Fruit fly (Drosophila melanogaster): ENCODE data around the gene CG14050.

Gene CG14050

DNA sequence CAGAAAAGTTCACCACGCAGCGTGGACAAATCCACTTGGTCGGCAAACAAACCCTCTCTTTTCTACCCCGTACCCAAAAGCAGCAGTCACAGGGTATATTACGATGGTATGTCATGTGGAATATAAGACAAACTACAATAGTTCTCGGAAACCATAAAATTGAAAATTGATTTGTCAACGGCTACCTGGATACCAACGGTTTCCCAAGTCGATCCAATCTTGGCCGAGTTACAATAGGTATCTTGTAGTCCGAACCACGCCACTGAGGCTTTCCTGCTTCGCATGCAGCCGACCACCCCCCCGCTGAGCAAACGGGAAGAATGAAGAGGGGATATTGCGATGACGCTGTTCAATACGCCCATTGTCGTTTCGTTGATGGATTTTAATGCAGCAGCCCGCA lies 7.6 kb downstream of the CG14050 start (continued):
- TF ChIP-seq eyg (GFP tag; optimal IDR thresholded peaks at IDR 0.05) (no peak), CG13424 (tag; optimal IDR thresholded peaks at IDR 0.05) (peak; percentile 10), grau (tag; optimal IDR thresholded peaks at IDR 0.05) (peak; percentile 39), Awh (GFP tag; IDR thresholded peaks at IDR 0.05) (peak; percentile 67), pita (GFP tag; optimal IDR thresholded peaks at IDR 0.05) (no peak), CG32532 (GFP tag; IDR thresholded peaks at IDR 0.05) (peak; percentile 38; the same call in 1 of the 2 replicates), CG2116 (GFP tag; optimal IDR thresholded peaks at IDR 0.05) (no peak), org-1 (GFP tag; optimal IDR thresholded peaks at IDR 0.05) (peak; percentile 24), ase (GFP tag; IDR thresholded peaks at IDR 0.05) (peak; percentile 67; the same call in 2 of the 3 replicates), Oaz (GFP tag; IDR thresholded peaks at IDR 0.05) (0 out of 2 replicates have a peak, but pooled peaks have one; percentile 32), Med (GFP tag) (peak; percentile 91), dimm (GFP tag; IDR thresholded peaks at IDR 0.05) (no peak), gsb-n (tag; optimal IDR thresholded peaks at IDR 0.05) (peak; percentile 31), chinmo (GFP tag; IDR thresholded peaks at IDR 0.05; ENCODE audit: partially characterized antibody) (no peak), CG17568 (GFP tag; optimal IDR thresholded peaks at IDR 0.05) (no peak), Atf-2 (GFP tag; optimal IDR thresholded peaks at IDR 0.05) (peak; percentile 33), ham (GFP tag; IDR thresholded peaks at IDR 0.05) (no peak), grn (GFP tag; optimal IDR thresholded peaks at IDR 0.05) (no peak), Ravus (GFP tag; IDR thresholded peaks at IDR 0.05) (no peak), cato (GFP tag; optimal IDR thresholded peaks at IDR 0.05; ENCODE audit: borderline replicate concordance) (no peak), CG6689 (GFP tag; IDR thresholded peaks at IDR 0.05) (peak; percentile 83), CTCF (GFP tag; optimal IDR thresholded peaks at IDR 0.05) (no peak), Hey (tag; optimal IDR thresholded peaks at IDR 0.05) (no peak), luna (GFP tag; optimal IDR thresholded peaks at IDR 0.05) (no peak), Bdp1 (GFP tag; optimal IDR thresholded peaks at IDR 0.05) (no peak), Bgb (GFP tag; IDR thresholded peaks at IDR 0.05; ENCODE audit: partially characterized antibody) (no peak), Oli (tag; optimal IDR thresholded peaks at IDR 0.05) (peak; percentile 48), HLHmδ (GFP tag; optimal IDR thresholded peaks at IDR 0.05) (no peak), br (optimal IDR thresholded peaks at IDR 0.05) (no peak), Sox102F (GFP tag; optimal IDR thresholded peaks at IDR 0.05) (peak; percentile 58), ems (GFP tag; optimal IDR thresholded peaks at IDR 0.05) (no peak), Dek (tag; optimal IDR thresholded peaks at IDR 0.05) (no peak), Fer2 (tag; optimal IDR thresholded peaks at IDR 0.05) (no peak), Sry-δ (GFP tag; optimal IDR thresholded peaks at IDR 0.05) (no peak), CG4328 (GFP tag; optimal IDR thresholded peaks at IDR 0.05) (no peak), CG11696 (GFP tag; IDR thresholded peaks at IDR 0.05) (peak; percentile 45; the same call in 1 of the 2 replicates), CG7357 (GFP tag; IDR thresholded peaks at IDR 0.05) (peak; percentile 63; the same call in 1 of the 3 replicates), sna (GFP tag; IDR thresholded peaks at IDR 0.05; ENCODE audit: partially characterized antibody) (no peak), CG8765 (GFP tag; IDR thresholded peaks at IDR 0.05) (peak; percentile 78), Chrac-16 (GFP tag; optimal IDR thresholded peaks at IDR 0.05) (peak; percentile 46), D19B (GFP tag; optimal IDR thresholded peaks at IDR 0.05) (peak; percentile 85), schlank (tag; optimal IDR thresholded peaks at IDR 0.05) (no peak), pan (optimal IDR thresholded peaks at IDR 0.05) (peak in 1 of 2 experiments; percentile 46), pan (GFP tag; optimal IDR thresholded peaks at IDR 0.05 in 1 of 2, IDR thresholded peaks at IDR 0.05 in 1 of 2) (peak in 1 of 2 experiments; percentile 79), Ssrp (tag; optimal IDR thresholded peaks at IDR 0.05) (peak; percentile 35), gsb (GFP tag; IDR thresholded peaks at IDR 0.05) (0 out of 2 replicates have a peak, but pooled peaks have one; percentile 9), ftz-f1 (GFP tag; optimal IDR thresholded peaks at IDR 0.05) (no peak), NK7.1 (GFP tag; optimal IDR thresholded peaks at IDR 0.05) (no peak), CG14965 (GFP tag; optimal IDR thresholded peaks at IDR 0.05; ENCODE audit: borderline replicate concordance) (peak; percentile 17), her (GFP tag; optimal IDR thresholded peaks at IDR 0.05) (peak; percentile 13), disco-r (GFP tag; optimal IDR thresholded peaks at IDR 0.05) (no peak), hbn (GFP tag; IDR thresholded peaks at IDR 0.05; ENCODE audit: partially characterized antibody) (no peak)
